Fruit fly (Drosophila melanogaster) whole organism: ENCODE results near the gene trr.

Source experiments
- pan ChIP-seq: fragments of >200 bp; optimal IDR thresholded peaks from 2 replicates; lab custom pipeline; 2017
- usp ChIP-seq: fragments of >200 bp; optimal IDR thresholded peaks from 2 replicates; lab custom pipeline; 2017; ENCODE audit warnings: missing biosample characterization, missing genetic modification characterization, mixed read lengths

DNA sequence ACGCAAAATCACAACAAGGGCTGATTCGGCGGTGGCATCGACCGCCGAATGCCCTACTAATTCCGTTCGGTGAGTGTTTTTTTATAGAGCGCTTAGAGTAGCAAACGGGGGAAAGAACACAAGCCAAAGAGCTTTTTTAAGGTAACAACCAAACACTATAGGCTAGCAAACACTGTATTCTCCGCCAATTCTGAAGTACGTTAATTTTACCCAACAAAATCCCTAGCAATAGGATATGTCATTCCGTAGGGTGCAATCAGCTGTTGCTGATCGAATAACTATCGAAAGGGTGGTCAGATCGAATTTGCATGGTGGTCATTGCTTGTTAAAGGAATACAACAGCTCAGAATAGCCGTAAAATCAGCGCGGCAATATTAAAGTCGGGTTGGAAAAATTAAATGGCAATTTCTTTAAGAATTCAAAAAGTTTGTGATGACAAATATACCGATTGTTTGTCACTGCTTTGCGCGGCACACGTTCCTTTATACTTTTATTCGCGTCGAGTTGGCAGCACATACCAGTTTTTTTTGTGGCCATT lies 18.0 kb upstream of the trr start, which contains the start of gene mip130:
- TF ChIP-seq pan (lab: Kevin White, UChicago) = no peak
- no peak for TF ChIP-seq usp (GFP tag; lab: Kevin White, UChicago)
